Fruit fly (Drosophila melanogaster) whole organism, pupa: ENCODE data around the gene beta-Man.
"Not testable (repeated sequence)": the region's sequence is repeated elsewhere in the genome, so short reads cannot be mapped to it uniquely, and the experiment has no call there.

Experiments
- CG10348 ChIP-seq: fragments of 200-800 bp; sonication (Bioruptor generic); IDR thresholded peaks from 2 replicates; pipeline ENCODE4 v1.3.6; 2022; ENCODE audit warnings: missing biosample characterization, missing genetic modification characterization
- CG12605 ChIP-seq: fragments of 200-800 bp; sonication (Bioruptor generic); IDR thresholded peaks from 2 replicates; pipeline ENCODE4 v1.3.6; 2022; ENCODE audit warnings: missing biosample characterization, missing genetic modification characterization
- CG13204 ChIP-seq: fragments of 200-800 bp; sonication (Bioruptor generic); optimal IDR thresholded peaks from 2 replicates; lab custom pipeline; 2018; ENCODE audit warnings: missing biosample characterization, mild to moderate bottlenecking, missing genetic modification characterization, moderate library complexity
- CG14655 ChIP-seq: fragments of 200-800 bp; sonication (Bioruptor generic); optimal IDR thresholded peaks from 3 replicates; lab custom pipeline; 2017; ENCODE audit warnings: mild to moderate bottlenecking, missing biosample characterization, missing genetic modification reagents, missing genetic modification characterization
- CG15710 ChIP-seq: fragments of 200-800 bp; sonication (Bioruptor generic); optimal IDR thresholded peaks from 2 replicates; lab custom pipeline; 2018; ENCODE audit warnings: missing biosample characterization, mild to moderate bottlenecking, missing genetic modification characterization, moderate library complexity
- CG17806 ChIP-seq: fragments of 200-800 bp; sonication (Bioruptor generic); optimal IDR thresholded peaks from 2 replicates; lab custom pipeline; 2018; ENCODE audit warnings: missing biosample characterization, mild to moderate bottlenecking, missing genetic modification characterization, moderate library complexity
- CG32121 ChIP-seq: fragments of 200-800 bp; sonication (Bioruptor generic); IDR thresholded peaks from 2 replicates; pipeline ENCODE4 v1.3.6; 2022; ENCODE audit warnings: missing biosample characterization, missing genetic modification characterization
- CG34367 ChIP-seq: fragments of 200-800 bp; sonication (Bioruptor generic); optimal IDR thresholded peaks from 2 replicates; lab custom pipeline; 2018; ENCODE audit warnings: missing biosample characterization, mild to moderate bottlenecking, missing genetic modification characterization
- CG4496 ChIP-seq: fragments of 200-800 bp; sonication (Bioruptor generic); IDR thresholded peaks from 3 replicates; pipeline ENCODE4 v1.3.6; 2022; ENCODE audit warnings: missing biosample characterization, missing genetic modification characterization
- CG8159 ChIP-seq: fragments of 200-800 bp; sonication (Bioruptor generic); optimal IDR thresholded peaks from 3 replicates; lab custom pipeline; 2018; ENCODE audit warnings: missing biosample characterization, mild to moderate bottlenecking, missing genetic modification characterization, moderate library complexity
- CG8301 ChIP-seq: fragments of 200-800 bp; sonication (Bioruptor generic); optimal IDR thresholded peaks from 2 replicates; lab custom pipeline; 2018; ENCODE audit warnings: missing biosample characterization, mild to moderate bottlenecking, missing genetic modification characterization
- CG9948 ChIP-seq: fragments of 200-800 bp; sonication (Bioruptor generic); optimal IDR thresholded peaks from 2 replicates; lab custom pipeline; 2018; ENCODE audit warnings: missing biosample characterization, mild to moderate bottlenecking, missing genetic modification characterization, moderate library complexity
- D1 ChIP-seq: fragments of 200-800 bp; sonication (Bioruptor generic); optimal IDR thresholded peaks from 2 replicates; lab custom pipeline; 2018; ENCODE audit warnings: missing biosample characterization, mild to moderate bottlenecking, missing genetic modification characterization, moderate library complexity
- EcR ChIP-seq: fragments of 200-800 bp; sonication (Bioruptor generic); optimal IDR thresholded peaks from 3 replicates; lab custom pipeline; 2019; ENCODE audit warnings: missing biosample characterization, missing genetic modification characterization, mild to moderate bottlenecking, moderate library complexity, missing genetic modification reagents
- Ets98B ChIP-seq: fragments of 200-800 bp; sonication (Bioruptor generic); IDR thresholded peaks from 2 replicates; pipeline ENCODE4 v1.3.6; 2022; ENCODE audit warnings: missing biosample characterization, missing genetic modification characterization
- Pif1A ChIP-seq: fragments of 200-800 bp; sonication (Bioruptor generic); optimal IDR thresholded peaks from 3 replicates; lab custom pipeline; 2016; ENCODE audit warnings: missing biosample characterization, missing genetic modification characterization
- Pif1B ChIP-seq: fragments of 200-800 bp; sonication (Bioruptor generic); optimal IDR thresholded peaks from 3 replicates; lab custom pipeline; 2016; ENCODE audit warnings: missing biosample characterization, missing genetic modification characterization
- Snoo ChIP-seq: fragments of 200-800 bp; sonication (Bioruptor generic); optimal IDR thresholded peaks from 3 replicates; lab custom pipeline; 2017; ENCODE audit warnings: missing biosample characterization, mild to moderate bottlenecking, missing genetic modification characterization, inconsistent platforms
- fd96Ca ChIP-seq: fragments of 200-800 bp; sonication (Bioruptor generic); IDR thresholded peaks from 3 replicates; pipeline ENCODE4 v1.3.6; 2022; ENCODE audit warnings: missing biosample characterization, missing genetic modification characterization
- gl ChIP-seq: fragments of 200-800 bp; sonication (Bioruptor generic); optimal IDR thresholded peaks from 2 replicates; lab custom pipeline; 2018; ENCODE audit warnings: missing biosample characterization, mild to moderate bottlenecking, missing genetic modification characterization
- rn ChIP-seq: fragments of 200-800 bp; sonication (Bioruptor generic); IDR thresholded peaks from 2 replicates; pipeline ENCODE4 v1.3.6; 2022; ENCODE audit warnings: missing biosample characterization, missing genetic modification characterization

Gene beta-Man

DNA sequence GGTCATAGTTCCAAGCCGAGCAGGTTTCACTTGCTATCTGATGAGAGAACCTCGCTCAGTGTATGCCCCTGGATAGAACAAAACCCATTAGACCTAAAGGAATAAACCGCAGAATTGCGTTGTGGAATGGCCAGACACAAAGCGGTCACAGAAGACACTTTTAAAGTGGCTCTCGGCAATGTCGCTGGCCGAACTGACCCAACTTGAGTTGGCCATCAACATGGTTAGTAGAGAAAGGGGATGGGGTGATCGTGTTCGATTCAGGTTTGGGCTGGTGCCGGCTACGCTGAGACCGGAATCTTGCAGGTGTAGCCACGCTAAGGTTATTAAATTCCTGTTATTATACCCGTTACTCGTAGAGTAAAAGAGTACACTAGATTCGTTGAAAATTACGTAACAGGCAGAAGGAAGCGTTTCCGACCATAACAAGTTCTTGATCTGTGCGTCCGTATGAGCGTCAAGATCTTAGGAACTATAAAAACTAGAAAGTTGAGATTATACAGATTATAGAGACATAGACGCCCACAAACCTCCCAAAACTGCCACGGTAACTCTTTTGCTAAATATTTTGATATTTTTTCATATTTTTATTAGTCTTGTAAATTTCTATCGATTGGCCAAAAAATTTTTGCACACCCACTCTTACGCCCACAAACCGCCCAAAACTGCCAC lies 16.3 kb upstream of the beta-Man start:
- TF ChIP-seq Snoo (tag; lab: Kevin White, UChicago) (no peak), CG32121 (GFP tag; lab: Robert Waterston, UW) (no peak), CG14655 (GFP tag; lab: Kevin White, UChicago) (no peak), EcR (GFP tag; lab: Kevin White, UChicago) (peak; percentile 82), fd96Ca (GFP tag; lab: Robert Waterston, UW) (no peak), CG10348 (GFP tag; lab: Robert Waterston, UW) (no peak)

DNA sequence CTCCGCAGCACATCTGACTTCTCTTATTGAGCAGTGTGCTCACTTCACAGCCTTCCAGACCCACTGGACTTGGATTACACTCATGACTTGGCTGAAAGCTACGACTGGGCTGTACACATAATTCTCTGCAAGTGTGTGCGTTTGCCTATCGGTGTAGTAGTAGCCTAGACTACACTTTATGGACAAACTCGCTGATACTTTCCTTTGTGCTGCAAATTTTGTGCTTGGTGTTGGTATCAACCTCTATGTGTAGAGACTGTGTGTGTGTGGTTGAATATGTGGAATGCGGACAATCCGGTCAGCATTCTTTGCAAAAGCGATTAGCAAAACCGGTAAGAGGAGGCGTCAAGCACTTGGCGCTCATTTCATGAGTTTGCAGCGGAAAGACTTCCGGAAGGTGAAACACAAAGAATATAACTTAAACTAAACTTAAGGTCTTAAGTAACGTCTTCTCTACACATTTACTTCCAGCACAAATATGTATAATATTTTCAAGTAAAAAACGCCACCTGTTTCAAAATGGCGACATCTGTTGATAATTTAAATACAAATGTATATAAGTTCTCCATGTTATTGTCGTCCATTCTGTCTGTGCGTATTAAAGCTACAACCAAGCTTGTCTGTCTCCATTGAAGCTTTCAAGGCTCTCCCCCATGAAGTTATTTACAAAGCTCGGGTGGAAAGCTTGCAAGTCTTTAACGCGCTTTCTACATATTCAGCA lies 10.0 kb upstream of the beta-Man start:
- TF ChIP-seq rn (GFP tag; lab: Robert Waterston, UW) (no peak), CG4496 (GFP tag; lab: Robert Waterston, UW) (no peak; the same call in 2 of the 3 replicates), Pif1B (no peak), CG14655 (GFP tag; lab: Kevin White, UChicago) (peak; percentile 9), CG13204 (GFP tag; lab: Kevin White, UChicago) (no peak), CG15710 (peak; percentile 4), CG34367 (tag; lab: Kevin White, UChicago) (no peak), gl (tag; lab: Kevin White, UChicago) (peak; percentile 9), EcR (GFP tag; lab: Kevin White, UChicago) (peak; percentile 65)

DNA sequence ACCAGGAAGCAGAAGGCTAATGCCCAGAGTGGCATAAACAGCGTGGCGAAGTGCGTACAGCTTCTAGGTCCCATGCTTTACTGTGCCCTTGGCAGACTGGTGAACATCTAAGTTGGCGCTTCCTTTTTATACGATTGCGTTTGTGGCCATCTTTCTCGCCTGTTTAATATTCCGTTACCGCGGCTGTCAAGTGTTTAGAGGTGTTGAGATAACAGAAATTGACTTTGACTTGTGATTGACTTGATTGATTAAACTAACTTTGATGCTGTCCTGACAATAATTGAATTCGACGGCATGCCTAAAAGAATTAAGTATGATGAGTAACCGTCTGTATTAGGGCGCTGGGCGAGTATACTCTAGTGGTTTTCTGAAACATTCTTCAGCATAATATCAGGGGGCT lies 6.8 kb upstream of the beta-Man start, which contains the start of gene Dsk:
Gene Dsk, minus strand, starts transcription at position 101 of the 400 bp plus-strand sequence.
- TF ChIP-seq CG34367 (tag; lab: Kevin White, UChicago) (no peak), fd96Ca (GFP tag; lab: Robert Waterston, UW) (no peak), D1 (tag; lab: Kevin White, UChicago) (no peak), gl (tag; lab: Kevin White, UChicago) (no peak), CG4496 (GFP tag; lab: Robert Waterston, UW) (no peak), CG15710 (no peak), Snoo (tag; lab: Kevin White, UChicago) (no peak), CG9948 (no peak), Pif1A (GFP tag; lab: Kevin White, UChicago) (no peak), CG13204 (GFP tag; lab: Kevin White, UChicago) (no peak), Pif1B (no peak)
- TF ChIP-seq, all 21 proteins: peak for 0

DNA sequence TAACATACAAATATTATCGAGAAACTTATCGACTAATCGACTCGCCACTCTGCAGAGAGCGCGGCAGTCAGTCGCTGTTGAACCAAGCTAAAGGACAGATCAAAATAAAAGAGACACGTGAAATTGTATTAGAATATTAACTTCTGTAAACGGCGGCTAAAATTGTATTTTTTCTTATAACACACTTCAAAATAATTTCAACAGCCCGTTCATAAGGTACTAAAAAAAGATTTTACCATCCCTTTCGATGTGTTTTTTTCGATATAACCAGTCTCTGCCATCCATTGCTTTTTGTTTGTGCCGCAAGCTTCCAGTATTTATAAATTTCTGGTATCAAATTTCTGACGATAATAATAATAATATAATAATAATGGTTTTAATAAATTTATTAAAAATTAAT lies 14.5 kb downstream of the beta-Man start, which contains the start of gene aux:
Gene aux, plus strand, starts transcription at position 301 of the 400 bp plus-strand sequence.
- TF ChIP-seq rn (GFP tag; lab: Robert Waterston, UW); CG34367 (tag; lab: Kevin White, UChicago); D1 (tag; lab: Kevin White, UChicago): not testable (repeated sequence)

DNA sequence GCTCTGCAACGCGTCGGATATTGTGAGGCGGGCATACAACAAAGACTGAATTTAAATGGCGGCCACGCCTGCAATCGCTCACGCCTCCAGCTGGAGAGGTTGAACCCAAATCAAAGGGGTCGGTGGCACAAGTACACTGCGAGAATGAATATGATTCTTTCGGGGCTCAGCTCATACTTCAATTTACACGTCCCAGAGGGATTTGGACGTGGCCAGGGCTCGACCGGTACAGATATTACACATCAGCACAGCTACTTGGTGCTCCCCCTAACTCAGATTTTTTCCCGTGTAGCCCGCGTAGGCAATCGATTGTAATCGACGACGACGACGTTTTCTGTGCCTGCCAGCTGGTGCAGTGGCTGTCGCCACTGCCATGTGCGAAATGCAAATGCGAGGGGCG lies 17.0 kb downstream of the beta-Man start:
- TF ChIP-seq fd96Ca (GFP tag; lab: Robert Waterston, UW) (peak; percentile 97), CG4496 (GFP tag; lab: Robert Waterston, UW) (peak; percentile 96), Ets98B (GFP tag; lab: Robert Waterston, UW) (peak; percentile 94), Snoo (tag; lab: Kevin White, UChicago) (peak; percentile 84), CG32121 (GFP tag; lab: Robert Waterston, UW) (peak; percentile 93), CG13204 (GFP tag; lab: Kevin White, UChicago) (peak; percentile 70), CG34367 (tag; lab: Kevin White, UChicago) (peak; percentile 86), CG14655 (GFP tag; lab: Kevin White, UChicago) (peak; percentile 77), D1 (tag; lab: Kevin White, UChicago) (peak; percentile 6), EcR (GFP tag; lab: Kevin White, UChicago) (peak; percentile 93), CG8301 (tag; lab: Kevin White, UChicago) (peak; percentile 73), CG8159 (tag; lab: Kevin White, UChicago) (peak; percentile 88), Pif1B (peak; percentile 76), CG10348 (GFP tag; lab: Robert Waterston, UW) (peak; percentile 81), CG17806 (tag; lab: Kevin White, UChicago) (peak; percentile 83), rn (GFP tag; lab: Robert Waterston, UW) (peak; percentile 93), Pif1A (GFP tag; lab: Kevin White, UChicago) (peak; percentile 93), CG15710 (peak; percentile 92), CG9948 (peak; percentile 83), gl (tag; lab: Kevin White, UChicago) (peak; percentile 81), CG12605 (GFP tag; lab: Robert Waterston, UW) (peak; percentile 84)

DNA sequence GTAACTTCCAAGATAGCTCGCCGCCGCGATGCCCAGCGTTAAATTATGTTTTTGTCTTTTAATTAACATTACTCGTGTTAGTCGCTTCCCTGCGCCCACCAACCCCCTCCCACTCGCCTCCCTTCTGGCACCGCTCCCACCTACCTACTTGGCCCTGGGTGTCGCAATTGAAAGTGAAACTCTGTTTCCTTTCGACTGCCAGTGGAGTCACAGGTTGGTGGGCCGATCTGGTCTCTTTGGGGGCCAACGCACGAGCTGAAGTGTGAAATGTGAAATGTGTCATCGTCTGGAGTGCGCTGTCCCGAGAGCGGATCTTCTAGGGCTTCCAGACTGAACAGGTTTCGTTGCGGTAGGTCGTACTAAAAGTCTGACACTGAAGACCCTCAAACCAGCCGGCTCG lies 17.6 kb downstream of the beta-Man start:
- no peak for TF ChIP-seq Snoo (tag; lab: Kevin White, UChicago)
- TF ChIP-seq gl (tag; lab: Kevin White, UChicago): peak; percentile 48
- no peak for TF ChIP-seq CG10348 (GFP tag; lab: Robert Waterston, UW)
- TF ChIP-seq EcR (GFP tag; lab: Kevin White, UChicago): peak; percentile 54
- no peak for TF ChIP-seq CG32121 (GFP tag; lab: Robert Waterston, UW)
- TF ChIP-seq CG34367 (tag; lab: Kevin White, UChicago): no peak
